Fruit fly (Drosophila melanogaster) whole organism, embryonic: ENCODE results near the gene ast.

Experiments used
- Abd-B ChIP-seq: fragments of 200-800 bp; sonication (Bioruptor generic); optimal IDR thresholded peaks from 2 replicates; lab custom pipeline; 2018; ENCODE audit warnings: missing biosample characterization, mild to moderate bottlenecking, missing genetic modification characterization, moderate library complexity
- Ada2b ChIP-seq: fragments of 200-800 bp; sonication (Bioruptor generic); IDR thresholded peaks from 2 replicates; pipeline ENCODE4 v1.3.6; 2022; ENCODE audit warnings: missing biosample characterization, missing genetic modification characterization
- Antp ChIP-seq: fragments of 200-800 bp; sonication (Bioruptor generic); optimal IDR thresholded peaks from 3 replicates; lab custom pipeline; 2016; ENCODE audit warnings: missing biosample characterization, missing genetic modification characterization
- Atf-2 ChIP-seq: fragments of 200-800 bp; sonication (Bioruptor generic); optimal IDR thresholded peaks from 2 replicates; lab custom pipeline; 2016; ENCODE audit warnings: missing biosample characterization, missing genetic modification characterization
- C15 ChIP-seq: fragments of 200-800 bp; sonication (Bioruptor generic); IDR thresholded peaks from 3 replicates; pipeline ENCODE4 v1.3.6; 2022; ENCODE audit warnings: missing biosample characterization, missing genetic modification characterization
- CG10462 ChIP-seq: fragments of 200-800 bp; sonication (Bioruptor generic); optimal IDR thresholded peaks from 2 replicates; lab custom pipeline; 2016; ENCODE audit warnings: missing biosample characterization, missing genetic modification characterization
- CG15514 ChIP-seq: fragments of 200-800 bp; sonication (Bioruptor generic); optimal IDR thresholded peaks from 3 replicates; lab custom pipeline; 2017; ENCODE audit warnings: missing biosample characterization, missing genetic modification characterization, mild to moderate bottlenecking, moderate library complexity, missing genetic modification reagents
- CG18619 ChIP-seq: fragments of 200-800 bp; sonication (Bioruptor generic); optimal IDR thresholded peaks from 3 replicates; lab custom pipeline; 2017; ENCODE audit warnings: missing biosample characterization, mild to moderate bottlenecking, missing genetic modification characterization
- CG2712 ChIP-seq: fragments of 200-800 bp; optimal IDR thresholded peaks from 3 replicates; lab custom pipeline; 2019; ENCODE audit warnings: missing biosample characterization, mild to moderate bottlenecking, missing genetic modification characterization, moderate library complexity
- CG2889 ChIP-seq: fragments of 200-800 bp; sonication (Bioruptor generic); IDR thresholded peaks from 3 replicates; pipeline ENCODE4 v1.3.6; 2022; ENCODE audit warnings: missing biosample characterization, missing genetic modification characterization
- CG30020 ChIP-seq: fragments of 200-800 bp; optimal IDR thresholded peaks from 2 replicates; lab custom pipeline; 2019; ENCODE audit warnings: missing biosample characterization, mild to moderate bottlenecking, missing genetic modification characterization, moderate library complexity
- CG30403 ChIP-seq: fragments of 200-800 bp; sonication (Bioruptor generic); optimal IDR thresholded peaks from 3 replicates; lab custom pipeline; 2016; ENCODE audit warnings: missing biosample characterization, missing genetic modification characterization
- CG31441 ChIP-seq: fragments of 200-800 bp; sonication (Bioruptor generic); IDR thresholded peaks from 2 replicates; pipeline ENCODE4 v1.3.6; 2022; ENCODE audit warnings: missing biosample characterization, missing genetic modification characterization
- CG32767 ChIP-seq: fragments of 200-800 bp; sonication (Bioruptor generic); IDR thresholded peaks from 2 replicates; pipeline ENCODE4 v1.3.6; 2022; ENCODE audit warnings: missing biosample characterization, missing genetic modification characterization
- CG33213 ChIP-seq: fragments of 200-800 bp; sonication (Bioruptor generic); optimal IDR thresholded peaks from 3 replicates; lab custom pipeline; 2016; ENCODE audit warnings: missing biosample characterization, missing genetic modification characterization
- CG3407 ChIP-seq: fragments of 200-800 bp; sonication (Bioruptor generic); optimal IDR thresholded peaks from 2 replicates; lab custom pipeline; 2018; ENCODE audit warnings: missing biosample characterization, mild to moderate bottlenecking, missing genetic modification characterization
- CG4360 ChIP-seq: fragments of 200-800 bp; sonication (Bioruptor generic); IDR thresholded peaks from 2 replicates; pipeline ENCODE4 v1.3.6; 2022; ENCODE audit warnings: missing biosample characterization, missing genetic modification characterization
- CG4404 ChIP-seq: fragments of 200-800 bp; sonication (Bioruptor generic); IDR thresholded peaks from 2 replicates; pipeline ENCODE4 v1.3.6; 2022; ENCODE audit warnings: missing biosample characterization, missing genetic modification characterization
- CG6791 ChIP-seq: fragments of 200-800 bp; sonication (Bioruptor generic); IDR thresholded peaks from 3 replicates; pipeline ENCODE4 v1.3.6; 2022; ENCODE audit warnings: missing biosample characterization, missing genetic modification characterization; ENCODE audit not compliant: partially characterized antibody
- CG8281 ChIP-seq: fragments of 200-800 bp; sonication (Bioruptor generic); optimal IDR thresholded peaks from 2 replicates; lab custom pipeline; 2018; ENCODE audit warnings: missing biosample characterization, mild to moderate bottlenecking, missing genetic modification characterization, moderate library complexity
- CG8924 ChIP-seq: fragments of 200-800 bp; optimal IDR thresholded peaks from 3 replicates; lab custom pipeline; 2019; ENCODE audit warnings: missing biosample characterization, mild to moderate bottlenecking, missing genetic modification characterization, moderate library complexity
- CG9437 ChIP-seq: fragments of 200-800 bp; sonication (Bioruptor generic); optimal IDR thresholded peaks from 2 replicates; lab custom pipeline; 2018; ENCODE audit warnings: missing biosample characterization, mild to moderate bottlenecking, missing genetic modification characterization
- CG9797 ChIP-seq: fragments of 200-800 bp; sonication (Bioruptor generic); optimal IDR thresholded peaks from 3 replicates; lab custom pipeline; 2018; ENCODE audit warnings: missing biosample characterization, mild to moderate bottlenecking, missing genetic modification characterization
- CG9817 ChIP-seq: fragments of 200-800 bp; sonication (Bioruptor generic); optimal IDR thresholded peaks from 2 replicates; lab custom pipeline; 2018; ENCODE audit warnings: missing biosample characterization, mild to moderate bottlenecking, missing genetic modification characterization, moderate library complexity
- CoRest ChIP-seq: fragments of 200-800 bp; sonication (Bioruptor generic); optimal IDR thresholded peaks from 3 replicates; lab custom pipeline; 2018; ENCODE audit warnings: missing biosample characterization, mild to moderate bottlenecking, missing genetic modification characterization, moderate library complexity
- CrebB ChIP-seq: fragments of 200-800 bp; sonication (Bioruptor generic); optimal IDR thresholded peaks from 3 replicates; lab custom pipeline; 2018; ENCODE audit warnings: missing biosample characterization, mild to moderate bottlenecking, missing genetic modification characterization
- D ChIP-seq, 2 experiments: fragments of 200-800 bp in 1 of 2; fragments of >200 bp in 1 of 2; sonication (Bioruptor generic) in 1 of 2; optimal IDR thresholded peaks; 2 replicates in 1 of 2; 3 replicates in 1 of 2; lab custom pipeline; 2017; ENCODE audit warnings: mild to moderate bottlenecking in 1 of 2, missing biosample characterization in 1 of 2, missing genetic modification characterization in 1 of 2, missing genetic modification reagents in 1 of 2
- Lpt ChIP-seq: fragments of >200 bp; optimal IDR thresholded peaks from 2 replicates; lab custom pipeline; 2018; ENCODE audit warnings: missing biosample characterization, missing genetic modification characterization
- PHDP ChIP-seq: fragments of 200-800 bp; sonication (Bioruptor generic); optimal IDR thresholded peaks from 3 replicates; lab custom pipeline; 2018; ENCODE audit warnings: missing biosample characterization, mild to moderate bottlenecking, missing genetic modification characterization, moderate library complexity
- Stat92E ChIP-seq, 3 experiments: fragments of >200 bp in 2 of 3; fragments of 200-800 bp in 1 of 3; sonication (Bioruptor generic) in 1 of 3; optimal IDR thresholded peaks; 2 replicates each; lab custom pipeline; 2017 to 2019; ENCODE audit warnings: missing biosample characterization in 3 of 3, missing genetic modification characterization in 3 of 3, mild to moderate bottlenecking in 1 of 3, moderate library complexity in 1 of 3
- amos ChIP-seq: fragments of 200-800 bp; sonication (Bioruptor generic); IDR thresholded peaks from 2 replicates; pipeline ENCODE4 v1.3.6; 2022; ENCODE audit warnings: missing biosample characterization, missing genetic modification characterization; ENCODE audit not compliant: partially characterized antibody
- az2 ChIP-seq: fragments of 200-800 bp; sonication (Bioruptor generic); optimal IDR thresholded peaks from 3 replicates; lab custom pipeline; 2016; ENCODE audit warnings: missing biosample characterization, missing genetic modification characterization
- bigmax ChIP-seq: fragments of 200-800 bp; sonication (Bioruptor generic); optimal IDR thresholded peaks from 2 replicates; lab custom pipeline; 2018; ENCODE audit warnings: missing biosample characterization, mild to moderate bottlenecking, missing genetic modification characterization
- br ChIP-seq: fragments of >200 bp; optimal IDR thresholded peaks from 2 replicates; lab custom pipeline; 2017
- dati ChIP-seq: fragments of 200-800 bp; sonication (Bioruptor generic); IDR thresholded peaks from 2 replicates; pipeline ENCODE4 v1.3.6; 2022; ENCODE audit warnings: missing biosample characterization, missing genetic modification characterization
- dm ChIP-seq: fragments of 200-800 bp; sonication (Bioruptor generic); optimal IDR thresholded peaks from 3 replicates; lab custom pipeline; 2016; ENCODE audit warnings: missing biosample characterization, missing genetic modification characterization
- dmrt11E ChIP-seq: fragments of 200-800 bp; sonication (Bioruptor generic); optimal IDR thresholded peaks from 3 replicates; lab custom pipeline; 2018; ENCODE audit warnings: missing biosample characterization, mild to moderate bottlenecking, missing genetic modification characterization, moderate library complexity
- dmrt99B ChIP-seq: fragments of 200-800 bp; sonication (Bioruptor generic); optimal IDR thresholded peaks from 2 replicates; lab custom pipeline; 2018; ENCODE audit warnings: missing biosample characterization, mild to moderate bottlenecking, missing genetic modification characterization, moderate library complexity
- dysf ChIP-seq: fragments of 200-800 bp; sonication (Bioruptor generic); IDR thresholded peaks from 3 replicates; pipeline ENCODE4 v1.3.6; 2022; ENCODE audit warnings: missing biosample characterization, missing genetic modification characterization
- fd96Cb ChIP-seq: fragments of 200-800 bp; sonication (Bioruptor generic); optimal IDR thresholded peaks from 2 replicates; lab custom pipeline; 2018; ENCODE audit warnings: missing biosample characterization, mild to moderate bottlenecking, missing genetic modification characterization, moderate library complexity
- hb ChIP-seq: fragments of 200-800 bp; sonication (Bioruptor generic); IDR thresholded peaks from 3 replicates; pipeline ENCODE4 v1.3.6; 2022; ENCODE audit warnings: missing biosample characterization, missing genetic modification characterization; ENCODE audit not compliant: partially characterized antibody
- hth ChIP-seq: fragments of >200 bp; optimal IDR thresholded peaks from 2 replicates; lab custom pipeline; 2017; ENCODE audit warnings: inconsistent platforms
- insv ChIP-seq, 2 experiments: fragments of 200-800 bp; sonication (Bioruptor generic); optimal IDR thresholded peaks; 3 replicates each; lab custom pipeline; 2016 to 2018; ENCODE audit warnings: missing biosample characterization in 2 of 2, missing genetic modification characterization in 2 of 2
- kay ChIP-seq: fragments of 200-800 bp; sonication (Bioruptor generic); optimal IDR thresholded peaks from 2 replicates; lab custom pipeline; 2016; ENCODE audit warnings: missing biosample characterization, missing genetic modification characterization
- onecut ChIP-seq: fragments of 200-800 bp; sonication (Bioruptor generic); IDR thresholded peaks from 2 replicates; pipeline ENCODE4 v1.3.6; 2022; ENCODE audit warnings: missing biosample characterization, missing genetic modification characterization
- peb ChIP-seq: fragments of 200-800 bp; sonication (Bioruptor generic); IDR thresholded peaks from 2 replicates; pipeline ENCODE4 v1.3.6; 2022; ENCODE audit warnings: missing biosample characterization, missing genetic modification characterization
- row ChIP-seq: fragments of 200-800 bp; sonication (Bioruptor generic); IDR thresholded peaks from 3 replicates; pipeline ENCODE4 v1.3.6; 2022; ENCODE audit warnings: missing biosample characterization, missing genetic modification characterization
- sens ChIP-seq: fragments of 200-800 bp; sonication (Bioruptor generic); peaks from one replicate; lab custom pipeline; 2016; ENCODE audit warnings: missing biosample characterization, missing genetic modification characterization
- tll ChIP-seq, 2 experiments: fragments of 200-800 bp in 1 of 2; fragments of >200 bp in 1 of 2; sonication (Bioruptor generic) in 1 of 2; optimal IDR thresholded peaks; 2 replicates each; lab custom pipeline; 2017 to 2019; ENCODE audit warnings: missing biosample characterization in 2 of 2, missing genetic modification characterization in 2 of 2, mild to moderate bottlenecking in 1 of 2, moderate library complexity in 1 of 2
- trh ChIP-seq: fragments of 200-800 bp; sonication (Bioruptor generic); optimal IDR thresholded peaks from 2 replicates; lab custom pipeline; 2016; ENCODE audit warnings: missing biosample characterization, missing genetic modification characterization
- wor ChIP-seq: fragments of 200-800 bp; sonication (Bioruptor generic); IDR thresholded peaks from 2 replicates; pipeline ENCODE4 v1.3.6; 2022; ENCODE audit warnings: missing biosample characterization, missing genetic modification characterization

The ast gene

dm6 chr2L:1070941-1071340 lies 6.8 kb upstream of the ast start (continued):
- TF ChIP-seq CG9437 (GFP tag; lab: Kevin White, UChicago) = no peak
- TF ChIP-seq Ada2b (GFP tag; lab: Robert Waterston, UW) = 0 out of 2 replicates have a peak, but pooled peaks have one; percentile 23
- TF ChIP-seq br (lab: Kevin White, UChicago) = no peak
- no peak for TF ChIP-seq hth (lab: Kevin White, UChicago)
- TF ChIP-seq CG31441 (GFP tag; lab: Robert Waterston, UW) = no peak
- no peak for TF ChIP-seq CG18619 (GFP tag; lab: Kevin White, UChicago)
- no peak for TF ChIP-seq dmrt11E
- no peak for TF ChIP-seq CG10462 (GFP tag; lab: Kevin White, UChicago)
- no peak for TF ChIP-seq C15 (GFP tag; lab: Robert Waterston, UW)
- no peak for TF ChIP-seq D (optimal IDR thresholded peaks at IDR 0.05; lab: Kevin White, UChicago)
- peak; percentile 6 for TF ChIP-seq D (GFP tag; optimal IDR thresholded peaks at IDR 0.05; lab: Kevin White, UChicago)
- TF ChIP-seq CG3407 (GFP tag; lab: Kevin White, UChicago) = no peak
- TF ChIP-seq fd96Cb = no peak
- no peak for TF ChIP-seq amos
- TF ChIP-seq Abd-B (GFP tag; lab: Kevin White, UChicago) = no peak
- TF ChIP-seq kay (GFP tag; lab: Kevin White, UChicago) = no peak
- no peak for TF ChIP-seq peb (GFP tag; lab: Robert Waterston, UW)
- TF ChIP-seq trh (GFP tag; lab: Kevin White, UChicago) = no peak
- no peak for TF ChIP-seq hb (GFP tag; lab: Robert Waterston, UW)
- peak; percentile 62 for TF ChIP-seq row (GFP tag; lab: Robert Waterston, UW)
- no peak for TF ChIP-seq CG15514 (GFP tag; lab: Kevin White, UChicago)
- TF ChIP-seq sens (GFP tag; lab: Kevin White, UChicago) = peak; percentile 72
- no peak for TF ChIP-seq onecut (GFP tag; lab: Robert Waterston, UW)
- TF ChIP-seq CrebB (tag; lab: Kevin White, UChicago) = no peak
- TF ChIP-seq CG30020 (tag; lab: Kevin White, UChicago) = no peak
- peak; percentile 41 for TF ChIP-seq CG8281 (tag; lab: Kevin White, UChicago)
- TF ChIP-seq PHDP (tag; lab: Kevin White, UChicago) = peak; percentile 11
- TF ChIP-seq CG2712 (tag; lab: Kevin White, UChicago) = peak; percentile 0
- TF ChIP-seq Atf-2 (GFP tag; lab: Kevin White, UChicago) = no peak
- peak; percentile 20 for TF ChIP-seq dmrt99B (tag; lab: Kevin White, UChicago)
- TF ChIP-seq CG4404 (GFP tag; lab: Robert Waterston, UW) = no peak; the same call in 1 of the 2 replicates
- peak; percentile 3 for TF ChIP-seq az2 (GFP tag; lab: Kevin White, UChicago)
- no peak for TF ChIP-seq dati (GFP tag; lab: Robert Waterston, UW)
- peak; percentile 5 for TF ChIP-seq CoRest (tag; lab: Kevin White, UChicago)
- no peak for TF ChIP-seq CG2889 (GFP tag; lab: Robert Waterston, UW)
- no peak for TF ChIP-seq dm (GFP tag; lab: Kevin White, UChicago)
- TF ChIP-seq CG4360 (GFP tag; lab: Robert Waterston, UW) = no peak
- no peak for TF ChIP-seq CG32767 (GFP tag; lab: Robert Waterston, UW)
- TF ChIP-seq CG33213 (GFP tag; lab: Kevin White, UChicago) = no peak
- no peak for TF ChIP-seq Lpt (GFP tag; lab: Kevin White, UChicago)
- peak; percentile 65 for TF ChIP-seq dysf (GFP tag; lab: Robert Waterston, UW)
- no peak for TF ChIP-seq Stat92E (GFP tag; optimal IDR thresholded peaks at IDR 0.05; lab: Kevin White, UChicago)
- TF ChIP-seq CG6791 = no peak
- TF ChIP-seq wor (GFP tag; lab: Robert Waterston, UW) = no peak
- no peak for TF ChIP-seq insv (GFP tag; optimal IDR thresholded peaks at IDR 0.05; lab: Kevin White, UChicago)
- no peak for TF ChIP-seq tll (GFP tag; optimal IDR thresholded peaks at IDR 0.05; lab: Kevin White, UChicago)
- no peak for TF ChIP-seq CG8924 (tag; lab: Kevin White, UChicago)
- TF ChIP-seq CG9817 = no peak
- TF ChIP-seq Antp (GFP tag; lab: Kevin White, UChicago) = peak; percentile 67
- TF ChIP-seq CG30403 (GFP tag; lab: Kevin White, UChicago) = no peak
- TF ChIP-seq CG9797 (GFP tag; lab: Kevin White, UChicago) = no peak
- TF ChIP-seq bigmax (GFP tag; lab: Kevin White, UChicago) = no peak
